Fruit fly (Drosophila melanogaster) S2 (cell line): ENCODE data around the gene Rala.

Source experiments
- CG8478 ChIP-seq: fragments of >200 bp; optimal IDR thresholded peaks from 2 replicates; lab custom pipeline; 2018
- CTCF ChIP-seq, 2 experiments: fragments of >200 bp; optimal IDR thresholded peaks; 2 replicates each; lab custom pipeline; 2018

DNA sequence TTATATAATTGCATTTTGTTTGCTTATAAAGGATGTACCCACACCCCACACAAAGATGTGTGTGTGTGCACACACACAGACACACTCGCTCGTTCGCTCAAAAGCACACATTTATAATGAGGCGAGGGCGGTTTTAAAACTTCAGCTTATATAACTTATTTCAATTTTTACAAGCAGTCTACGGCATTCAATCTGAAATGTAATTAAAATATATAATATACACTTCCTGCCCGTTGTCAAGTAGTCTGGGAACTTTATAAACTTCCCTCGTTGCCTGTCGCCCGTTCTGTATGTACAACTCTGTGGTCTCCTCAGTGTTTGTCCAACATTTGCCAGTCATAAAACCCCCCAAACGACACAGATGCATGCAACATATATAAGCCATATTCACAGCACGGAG lies 11.4 kb upstream of the Rala start:
- TF ChIP-seq CTCF (optimal IDR thresholded peaks at IDR 0.05; lab: Kevin White, UChicago): no peak
- TF ChIP-seq CG8478 (lab: Kevin White, UChicago): no peak
